Comparison of ENCODE assay signal across 4 worm cellular contexts in the genomic region with DNA sequence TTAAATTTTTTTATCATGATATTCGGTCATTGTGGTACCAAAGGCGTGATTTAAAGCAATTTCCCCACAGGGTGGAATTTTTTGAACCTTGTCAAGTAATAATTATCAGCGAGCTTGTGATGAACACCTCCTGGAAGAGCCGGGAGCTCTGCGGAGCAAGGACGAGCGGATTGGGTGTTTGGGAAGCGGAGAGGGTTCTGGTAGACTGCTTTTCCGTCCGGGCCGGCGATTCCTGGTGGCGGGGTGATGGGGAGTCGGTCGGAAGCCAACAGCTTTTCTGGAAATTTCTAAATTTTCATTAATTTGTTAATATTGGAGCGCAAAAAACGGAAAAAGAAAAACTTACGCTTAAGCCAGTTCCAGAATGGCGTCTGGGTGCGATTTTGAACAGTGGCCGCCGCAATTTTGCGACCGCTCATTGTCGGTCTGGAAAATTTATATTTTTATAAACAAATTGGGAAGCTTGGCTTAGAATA.
TF ChIP-seq lines count a peak whose summit lies in the region.

TSS of gene ndua-7 (minus strand) at position 426 of the 476 bp plus-strand sequence.

TF ChIP-seq in whole organism, L1 larva, 84 proteins besides CTCF, POLR2A, EP300 and RAD21:
- TF ChIP-seq ceh-8 (GFP tag; optimal IDR thresholded peaks at IDR 0.05; lab: Kevin White, UChicago) (peak; percentile 31), efl-1 (optimal IDR thresholded peaks at IDR 0.05; lab: Kevin White, UChicago) (no peak), efl-1 (GFP tag; optimal IDR thresholded peaks at IDR 0.05 in 1 of 2; lab: Kevin White, UChicago) (peak in 1 of 2 experiments; percentile 35), nhr-20 (tag; optimal IDR thresholded peaks at IDR 0.05; lab: Kevin White, UChicago) (no peak)

TF ChIP-seq in whole organism, L4 larva, 104 proteins besides CTCF, POLR2A, EP300 and RAD21:
- TF ChIP-seq rbr-2 (tag; optimal IDR thresholded peaks at IDR 0.05; lab: Kevin White, UChicago), result no peak
- TF ChIP-seq set-16 (GFP tag; IDR thresholded peaks at IDR 0.05; lab: Robert Waterston, UW), result peak; percentile 88
- no peak for TF ChIP-seq mdt-29 (GFP tag; IDR thresholded peaks at IDR 0.05; lab: Robert Waterston, UW)
- no peak for TF ChIP-seq madf-9 (GFP tag; conservative IDR thresholded peaks at IDR 0.05; lab: Robert Waterston, UW)

TF ChIP-seq in whole organism, early embryonic, 17 proteins besides CTCF, POLR2A, EP300 and RAD21:
- 0 out of 2 replicates have a peak, but pooled peaks have one; percentile 21 for TF ChIP-seq scrt-1 (GFP tag; IDR thresholded peaks at IDR 0.05; lab: Robert Waterston, UW)
- no peak for TF ChIP-seq hmg-4 (GFP tag; optimal IDR thresholded peaks at IDR 0.05; lab: Kevin White, UChicago)
- no peak for TF ChIP-seq sea-1 (GFP tag; conservative IDR thresholded peaks at IDR 0.05; lab: Robert Waterston, UW)
- TF ChIP-seq ceh-36 (tag; optimal IDR thresholded peaks at IDR 0.05; lab: Kevin White, UChicago), result no peak
- no peak for TF ChIP-seq hnd-1 (tag; optimal IDR thresholded peaks at IDR 0.05; lab: Kevin White, UChicago)

TF ChIP-seq in whole organism, young adult, 124 proteins besides CTCF, POLR2A, EP300 and RAD21:
- TF ChIP-seq tbx-9 (tag; optimal IDR thresholded peaks at IDR 0.05; lab: Kevin White, UChicago; ENCODE audit: borderline replicate concordance) (no peak), C06A6.2 (GFP tag; conservative IDR thresholded peaks at IDR 0.05; lab: Robert Waterston, UW) (no peak), hlh-26 (GFP tag; conservative IDR thresholded peaks at IDR 0.05; lab: Robert Waterston, UW) (no peak), nfya-2 (GFP tag; IDR thresholded peaks at IDR 0.05; lab: Robert Waterston, UW) (no peak), attf-5 (GFP tag; optimal IDR thresholded peaks at IDR 0.05; lab: Kevin White, UChicago) (no peak), cebp-2 (GFP tag; IDR thresholded peaks at IDR 0.05; lab: Robert Waterston, UW) (0 out of 2 replicates have a peak, but pooled peaks have one; percentile 15), ceh-100 (GFP tag; IDR thresholded peaks at IDR 0.05; lab: Robert Waterston, UW) (no peak), him-1 (tag; optimal IDR thresholded peaks at IDR 0.05; lab: Kevin White, UChicago) (no peak), egrh-3 (GFP tag; IDR thresholded peaks at IDR 0.05; lab: Robert Waterston, UW) (peak; percentile 67; the same call in 1 of the 2 replicates), bed-1 (GFP tag; IDR thresholded peaks at IDR 0.05; lab: Robert Waterston, UW) (no peak), nfyb-1 (GFP tag; IDR thresholded peaks at IDR 0.05; lab: Robert Waterston, UW) (no peak), ztf-25 (GFP tag; IDR thresholded peaks at IDR 0.05; lab: Robert Waterston, UW) (no peak), zfh-2 (GFP tag; conservative IDR thresholded peaks at IDR 0.05; lab: Robert Waterston, UW) (peak; percentile 75), sea-2 (GFP tag; IDR thresholded peaks at IDR 0.05; lab: Robert Waterston, UW) (no peak), mes-4 (tag; optimal IDR thresholded peaks at IDR 0.05; lab: Kevin White, UChicago) (no peak), hrde-1 (tag; optimal IDR thresholded peaks at IDR 0.05; lab: Kevin White, UChicago; ENCODE audit: borderline replicate concordance) (no peak)
